Fruit fly (Drosophila melanogaster) Kc167 (cell line): Measurements from ENCODE around the gene twr.

Experiments used
- Myc ChIP-seq: fragments of >200 bp; optimal IDR thresholded peaks from 2 replicates; lab custom pipeline; 2017; ENCODE audit warnings: missing external identifiers
- Sin3A ChIP-seq: fragments of >200 bp; optimal IDR thresholded peaks from 2 replicates; lab custom pipeline; 2018; ENCODE audit warnings: missing external identifiers
- h ChIP-seq: fragments of >200 bp; optimal IDR thresholded peaks from 3 replicates; lab custom pipeline; 2018; ENCODE audit warnings: missing external identifiers
- insv ChIP-seq: fragments of >200 bp; optimal IDR thresholded peaks from 3 replicates; lab custom pipeline; 2018; ENCODE audit warnings: missing external identifiers
- psq ChIP-seq: fragments of >200 bp; optimal IDR thresholded peaks from 2 replicates; lab custom pipeline; 2017; ENCODE audit warnings: missing external identifiers
- ttk ChIP-seq: sonication (Bioruptor generic); optimal IDR thresholded peaks from 2 replicates; lab custom pipeline; 2017; ENCODE audit warnings: missing external identifiers

Gene twr

dm6 chr3R:6687219-6687618 lies 29.5 kb downstream of the twr start:
- TF ChIP-seq h (lab: Kevin White, UChicago), result no peak
- no peak for TF ChIP-seq Sin3A (lab: Kevin White, UChicago)
- no peak for TF ChIP-seq ttk (lab: Kevin White, UChicago)
- no peak for TF ChIP-seq psq (lab: Kevin White, UChicago)
- TF ChIP-seq insv (lab: Kevin White, UChicago), result no peak
- no peak for TF ChIP-seq Myc (lab: Kevin White, UChicago)

dm6 chr3R:6688160-6688559 lies 30.5 kb downstream of the twr start:
- TF ChIP-seq ttk (lab: Kevin White, UChicago), result no peak
- TF ChIP-seq psq (lab: Kevin White, UChicago), result no peak
- TF ChIP-seq Sin3A (lab: Kevin White, UChicago), result no peak
- TF ChIP-seq Myc (lab: Kevin White, UChicago), result no peak
- no peak for TF ChIP-seq insv (lab: Kevin White, UChicago)
- TF ChIP-seq h (lab: Kevin White, UChicago), result no peak

- TF ChIP-seq Sin3A (lab: Kevin White, UChicago) (no peak), ttk (lab: Kevin White, UChicago) (no peak), h (lab: Kevin White, UChicago) (no peak), Myc (lab: Kevin White, UChicago) (no peak), insv (lab: Kevin White, UChicago) (no peak), psq (lab: Kevin White, UChicago) (no peak)
These were observed 32.5 kb downstream of the twr start, which contains the start of gene Ccp84Af for dm6 chr3R:6690139-6690538. Gene Ccp84Af, minus strand, starts transcription at chr3R:6690239.

- TF ChIP-seq psq (lab: Kevin White, UChicago) (no peak), ttk (lab: Kevin White, UChicago) (no peak), h (lab: Kevin White, UChicago) (no peak), Sin3A (lab: Kevin White, UChicago) (no peak), insv (lab: Kevin White, UChicago) (no peak), Myc (lab: Kevin White, UChicago) (no peak)
These were observed 34.0 kb downstream of the twr start, which contains the start of gene Ccp84Ae for dm6 chr3R:6691658-6692057. Gene Ccp84Ae, minus strand, starts transcription at chr3R:6691758.

dm6 chr3R:6692432-6692831 lies 34.8 kb downstream of the twr start, which contains the start of gene Ccp84Ad:
Gene Ccp84Ad, plus strand, starts transcription at chr3R:6692732.
- TF ChIP-seq Sin3A (lab: Kevin White, UChicago) (no peak), Myc (lab: Kevin White, UChicago) (no peak), ttk (lab: Kevin White, UChicago) (no peak), psq (lab: Kevin White, UChicago) (no peak), h (lab: Kevin White, UChicago) (no peak), insv (lab: Kevin White, UChicago) (no peak)

dm6 chr3R:6696221-6696749 lies 38.6 kb downstream of the twr start, which contains the start of gene Ccp84Ac:
Gene Ccp84Ac, minus strand, starts transcription at chr3R:6696271.
- TF ChIP-seq ttk (lab: Kevin White, UChicago), result no peak
- no peak for TF ChIP-seq psq (lab: Kevin White, UChicago)
- TF ChIP-seq h (lab: Kevin White, UChicago), result no peak
- no peak for TF ChIP-seq insv (lab: Kevin White, UChicago)

dm6 chr3R:6702777-6703176 lies 45.1 kb downstream of the twr start, which contains the start of gene Ccp84Ab:
Gene Ccp84Ab, minus strand, starts transcription at chr3R:6702877.
- TF ChIP-seq psq (lab: Kevin White, UChicago) (no peak), insv (lab: Kevin White, UChicago) (no peak), Myc (lab: Kevin White, UChicago) (no peak), ttk (lab: Kevin White, UChicago) (no peak), Sin3A (lab: Kevin White, UChicago) (no peak), h (lab: Kevin White, UChicago) (no peak)

- TF ChIP-seq psq (lab: Kevin White, UChicago) (no peak), insv (lab: Kevin White, UChicago) (no peak), h (lab: Kevin White, UChicago) (no peak), Myc (lab: Kevin White, UChicago) (no peak), ttk (lab: Kevin White, UChicago) (no peak), Sin3A (lab: Kevin White, UChicago) (no peak)
These were observed 46.1 kb downstream of the twr start, which contains the start of gene Ccp84Aa for dm6 chr3R:6703784-6704183. Gene Ccp84Aa, plus strand, starts transcription at chr3R:6704084.

dm6 chr3R:6706327-6706726 lies 48.6 kb downstream of the twr start:
- TF ChIP-seq Myc (lab: Kevin White, UChicago), result no peak
- no peak for TF ChIP-seq Sin3A (lab: Kevin White, UChicago)
- no peak for TF ChIP-seq ttk (lab: Kevin White, UChicago)
- no peak for TF ChIP-seq psq (lab: Kevin White, UChicago)

dm6 chr3R:6708858-6709257 lies 51.2 kb downstream of the twr start:
- TF ChIP-seq insv (lab: Kevin White, UChicago) (no peak), psq (lab: Kevin White, UChicago) (no peak), ttk (lab: Kevin White, UChicago) (no peak), Sin3A (lab: Kevin White, UChicago) (no peak), h (lab: Kevin White, UChicago) (no peak), Myc (lab: Kevin White, UChicago) (no peak)
